Worm (Caenorhabditis elegans): Measurements from ENCODE around the gene syx-18.

- no peak for TF ChIP-seq ZK546.5 (tag; optimal IDR thresholded peaks at IDR 0.05)
- TF ChIP-seq ceh-82 (tag; optimal IDR thresholded peaks at IDR 0.05): no peak
- no peak for TF ChIP-seq rbr-2 (tag; optimal IDR thresholded peaks at IDR 0.05)
- TF ChIP-seq ztf-7 (tag; optimal IDR thresholded peaks at IDR 0.05): no peak
- no peak for TF ChIP-seq nhr-237 (tag; optimal IDR thresholded peaks at IDR 0.05)
Measured at ce11 chrV:6683740-6684139, 28.5 kb upstream of the syx-18 start.
